Fruit fly (Drosophila melanogaster) whole organism, embryonic: ENCODE data around the gene dlg1.

ENCODE experiments used
- B-H2 ChIP-seq: fragments of 200-800 bp; sonication (Bioruptor generic); optimal IDR thresholded peaks from 2 replicates; lab custom pipeline; 2018; ENCODE audit warnings: missing biosample characterization, mild to moderate bottlenecking, missing genetic modification characterization
- BEAF-32 ChIP-seq: fragments of 200-800 bp; sonication (Bioruptor generic); optimal IDR thresholded peaks from 3 replicates; lab custom pipeline; 2017; ENCODE audit warnings: missing biosample characterization, missing genetic modification characterization, mild to moderate bottlenecking, moderate library complexity, missing genetic modification reagents
- CG11085 ChIP-seq: fragments of 200-800 bp; sonication (Bioruptor generic); IDR thresholded peaks from 2 replicates; pipeline ENCODE4 v1.3.6; 2022; ENCODE audit warnings: missing biosample characterization, missing genetic modification characterization
- CG11560 ChIP-seq: fragments of 200-800 bp; sonication (Bioruptor generic); IDR thresholded peaks from 3 replicates; pipeline ENCODE4 v1.3.6; 2022; ENCODE audit warnings: missing biosample characterization, missing genetic modification characterization
- CG12299 ChIP-seq: fragments of 200-800 bp; sonication (Bioruptor generic); optimal IDR thresholded peaks from 2 replicates; lab custom pipeline; 2018; ENCODE audit warnings: missing biosample characterization, mild to moderate bottlenecking, missing genetic modification characterization
- CG12659 ChIP-seq: fragments of 200-800 bp; sonication (Bioruptor generic); optimal IDR thresholded peaks from 3 replicates; lab custom pipeline; 2017; ENCODE audit warnings: mild to moderate bottlenecking, missing biosample characterization, missing genetic modification reagents, missing genetic modification characterization
- CG12769 ChIP-seq: fragments of 200-800 bp; sonication (Bioruptor generic); optimal IDR thresholded peaks from 2 replicates; lab custom pipeline; 2019; ENCODE audit warnings: missing biosample characterization, mild to moderate bottlenecking, missing genetic modification characterization, moderate library complexity
- CG13287 ChIP-seq: fragments of 200-800 bp; sonication (Bioruptor generic); IDR thresholded peaks from 2 replicates; pipeline ENCODE4 v1.3.6; 2022; ENCODE audit warnings: missing biosample characterization, missing genetic modification characterization; ENCODE audit not compliant: partially characterized antibody
- CG14050 ChIP-seq: fragments of 200-800 bp; sonication (Bioruptor generic); IDR thresholded peaks from 3 replicates; pipeline ENCODE4 v1.3.6; 2022; ENCODE audit warnings: missing biosample characterization, missing genetic modification characterization
- CG15514 ChIP-seq: fragments of 200-800 bp; sonication (Bioruptor generic); optimal IDR thresholded peaks from 3 replicates; lab custom pipeline; 2017; ENCODE audit warnings: missing biosample characterization, missing genetic modification characterization, mild to moderate bottlenecking, moderate library complexity, missing genetic modification reagents
- CG15601 ChIP-seq: fragments of 200-800 bp; sonication (Bioruptor generic); optimal IDR thresholded peaks from 3 replicates; lab custom pipeline; 2019; ENCODE audit warnings: missing biosample characterization, mild to moderate bottlenecking, missing genetic modification characterization, moderate library complexity
- CG16815 ChIP-seq: fragments of 200-800 bp; sonication (Bioruptor generic); optimal IDR thresholded peaks from 3 replicates; lab custom pipeline; 2017; ENCODE audit warnings: missing biosample characterization, mild to moderate bottlenecking, missing genetic modification characterization
- CG18476 ChIP-seq: fragments of 200-800 bp; sonication (Bioruptor generic); optimal IDR thresholded peaks from 2 replicates; lab custom pipeline; 2016; ENCODE audit warnings: missing biosample characterization, mild to moderate bottlenecking, missing genetic modification characterization
- CG18619 ChIP-seq: fragments of 200-800 bp; sonication (Bioruptor generic); optimal IDR thresholded peaks from 3 replicates; lab custom pipeline; 2017; ENCODE audit warnings: missing biosample characterization, mild to moderate bottlenecking, missing genetic modification characterization
- CG2678 ChIP-seq: fragments of 200-800 bp; sonication (Bioruptor generic); optimal IDR thresholded peaks from 3 replicates; lab custom pipeline; 2019; ENCODE audit warnings: missing biosample characterization, mild to moderate bottlenecking, missing genetic modification characterization, moderate library complexity
- CG32532 ChIP-seq: fragments of 200-800 bp; sonication (Bioruptor generic); IDR thresholded peaks from 2 replicates; pipeline ENCODE4 v1.3.6; 2022; ENCODE audit warnings: missing biosample characterization, missing genetic modification characterization
- CG3407 ChIP-seq: fragments of 200-800 bp; sonication (Bioruptor generic); optimal IDR thresholded peaks from 2 replicates; lab custom pipeline; 2018; ENCODE audit warnings: missing biosample characterization, mild to moderate bottlenecking, missing genetic modification characterization
- CG3847 ChIP-seq: fragments of 200-800 bp; sonication (Bioruptor generic); IDR thresholded peaks from 2 replicates; pipeline ENCODE4 v1.3.6; 2022; ENCODE audit warnings: missing biosample characterization, missing genetic modification characterization
- CG4617 ChIP-seq: fragments of 200-800 bp; sonication (Bioruptor generic); optimal IDR thresholded peaks from 3 replicates; lab custom pipeline; 2016; ENCODE audit warnings: missing biosample characterization, missing genetic modification characterization, borderline replicate concordance
- CG5245 ChIP-seq: fragments of 200-800 bp; sonication (Bioruptor generic); optimal IDR thresholded peaks from 3 replicates; lab custom pipeline; 2016; ENCODE audit warnings: missing biosample characterization, missing genetic modification characterization
- CG6689 ChIP-seq: fragments of 200-800 bp; sonication (Bioruptor generic); IDR thresholded peaks from 2 replicates; pipeline ENCODE4 v1.3.6; 2022; ENCODE audit warnings: missing biosample characterization, missing genetic modification characterization
- Ets65A ChIP-seq: fragments of 200-800 bp; sonication (Bioruptor generic); peaks from one replicate; lab custom pipeline; 2016; ENCODE audit warnings: missing biosample characterization, missing genetic modification characterization
- MBD-R2 ChIP-seq: fragments of 200-800 bp; sonication (Bioruptor generic); IDR thresholded peaks from 2 replicates; pipeline ENCODE4 v1.3.6; 2022; ENCODE audit warnings: missing biosample characterization, missing genetic modification characterization
- MESR4 ChIP-seq: fragments of 200-800 bp; sonication (Bioruptor generic); optimal IDR thresholded peaks from 2 replicates; lab custom pipeline; 2018; ENCODE audit warnings: missing biosample characterization, mild to moderate bottlenecking, missing genetic modification characterization, moderate library complexity
- Scr ChIP-seq: fragments of 200-800 bp; sonication (Bioruptor generic); IDR thresholded peaks from 2 replicates; pipeline ENCODE4 v1.3.6; 2022; ENCODE audit warnings: missing biosample characterization, missing genetic modification characterization; ENCODE audit not compliant: partially characterized antibody
- Sox102F ChIP-seq: fragments of 200-800 bp; sonication (Bioruptor generic); optimal IDR thresholded peaks from 2 replicates; lab custom pipeline; 2018; ENCODE audit warnings: missing biosample characterization, mild to moderate bottlenecking, missing genetic modification characterization, moderate library complexity
- Usf ChIP-seq: fragments of 200-800 bp; sonication (Bioruptor generic); optimal IDR thresholded peaks from 2 replicates; lab custom pipeline; 2017; ENCODE audit warnings: missing genotype, missing biosample characterization, missing genetic modification characterization
- YL-1 ChIP-seq: fragments of 200-800 bp; sonication (Bioruptor generic); optimal IDR thresholded peaks from 3 replicates; lab custom pipeline; 2017; ENCODE audit warnings: missing biosample characterization, mild to moderate bottlenecking, missing genetic modification characterization
- ab ChIP-seq: fragments of 200-800 bp; sonication (Bioruptor generic); optimal IDR thresholded peaks from 2 replicates; lab custom pipeline; 2016; ENCODE audit warnings: missing biosample characterization, missing genetic modification characterization
- amos ChIP-seq: fragments of 200-800 bp; sonication (Bioruptor generic); IDR thresholded peaks from 2 replicates; pipeline ENCODE4 v1.3.6; 2022; ENCODE audit warnings: missing biosample characterization, missing genetic modification characterization; ENCODE audit not compliant: partially characterized antibody
- az2 ChIP-seq: fragments of 200-800 bp; sonication (Bioruptor generic); optimal IDR thresholded peaks from 3 replicates; lab custom pipeline; 2016; ENCODE audit warnings: missing biosample characterization, missing genetic modification characterization
- caup ChIP-seq: fragments of 200-800 bp; sonication (Bioruptor generic); optimal IDR thresholded peaks from 3 replicates; lab custom pipeline; 2017; ENCODE audit warnings: missing biosample characterization, mild to moderate bottlenecking, missing genetic modification characterization, moderate library complexity; ENCODE audit not compliant: severe bottlenecking
- crp ChIP-seq, 2 experiments: fragments of 200-800 bp; sonication (Bioruptor generic); optimal IDR thresholded peaks; 2 replicates in 1 of 2; 3 replicates in 1 of 2; lab custom pipeline; 2017; ENCODE audit warnings: missing biosample characterization in 2 of 2, missing genetic modification characterization in 2 of 2, mild to moderate bottlenecking in 1 of 2, moderate library complexity in 1 of 2
- da ChIP-seq: fragments of 200-800 bp; sonication (Bioruptor generic); optimal IDR thresholded peaks from 2 replicates; lab custom pipeline; 2016; ENCODE audit warnings: missing biosample characterization, missing genetic modification characterization
- en ChIP-seq: fragments of 200-800 bp; sonication (Bioruptor generic); optimal IDR thresholded peaks from 2 replicates; lab custom pipeline; 2016; ENCODE audit warnings: missing biosample characterization, missing genetic modification characterization
- fu2 ChIP-seq: fragments of 200-800 bp; sonication (Bioruptor generic); optimal IDR thresholded peaks from 2 replicates; lab custom pipeline; 2016; ENCODE audit warnings: missing biosample characterization, missing genetic modification characterization
- gfzf ChIP-seq: fragments of 200-800 bp; sonication (Bioruptor generic); optimal IDR thresholded peaks from 2 replicates; lab custom pipeline; 2016; ENCODE audit warnings: missing biosample characterization, mild to moderate bottlenecking, missing genetic modification characterization, moderate library complexity
- mam ChIP-seq: fragments of 200-800 bp; sonication (Bioruptor generic); optimal IDR thresholded peaks from 3 replicates; lab custom pipeline; 2016; ENCODE audit warnings: missing biosample characterization, missing genetic modification characterization
- mld ChIP-seq: fragments of 200-800 bp; sonication (Bioruptor generic); IDR thresholded peaks from 3 replicates; pipeline ENCODE4 v1.3.6; 2022; ENCODE audit warnings: missing biosample characterization, missing genetic modification characterization; ENCODE audit not compliant: partially characterized antibody
- oc ChIP-seq: fragments of 200-800 bp; sonication (Bioruptor generic); optimal IDR thresholded peaks from 2 replicates; lab custom pipeline; 2018; ENCODE audit warnings: missing biosample characterization, mild to moderate bottlenecking, missing genetic modification characterization, moderate library complexity
- pb ChIP-seq: fragments of 200-800 bp; sonication (Bioruptor generic); optimal IDR thresholded peaks from 3 replicates; lab custom pipeline; 2016; ENCODE audit warnings: missing biosample characterization, missing genetic modification characterization
- run ChIP-seq: fragments of 200-800 bp; sonication (Bioruptor generic); optimal IDR thresholded peaks from 3 replicates; lab custom pipeline; 2018; ENCODE audit warnings: missing biosample characterization, mild to moderate bottlenecking, missing genetic modification characterization
- sc ChIP-seq, 3 experiments: fragments of >200 bp in 2 of 3; fragments of 200-800 bp in 1 of 3; sonication (Bioruptor generic) in 1 of 3; optimal IDR thresholded peaks; 2 replicates in 2 of 3; 3 replicates in 1 of 3; lab custom pipeline; 2017; ENCODE audit warnings: mild to moderate bottlenecking in 1 of 3, missing biosample characterization in 1 of 3, missing genetic modification characterization in 1 of 3, missing genetic modification reagents in 1 of 3
- sr ChIP-seq: fragments of 200-800 bp; sonication (Bioruptor generic); IDR thresholded peaks from 3 replicates; pipeline ENCODE4 v1.3.6; 2022; ENCODE audit warnings: missing biosample characterization, missing genetic modification characterization
- sug ChIP-seq: fragments of 200-800 bp; optimal IDR thresholded peaks from 2 replicates; lab custom pipeline; 2019; ENCODE audit warnings: missing biosample characterization, mild to moderate bottlenecking, missing genetic modification characterization, moderate library complexity
- tin ChIP-seq: fragments of 200-800 bp; sonication (Bioruptor generic); optimal IDR thresholded peaks from 3 replicates; lab custom pipeline; 2016; ENCODE audit warnings: missing biosample characterization, missing genetic modification characterization
- trem ChIP-seq: fragments of 200-800 bp; optimal IDR thresholded peaks from 3 replicates; lab custom pipeline; 2019; ENCODE audit warnings: missing biosample characterization, mild to moderate bottlenecking, missing genetic modification characterization, moderate library complexity
- vnd ChIP-seq: fragments of 200-800 bp; sonication (Bioruptor generic); IDR thresholded peaks from 3 replicates; pipeline ENCODE4 v1.3.6; 2022; ENCODE audit warnings: missing biosample characterization, missing genetic modification characterization; ENCODE audit not compliant: partially characterized antibody
- vvl ChIP-seq: fragments of 200-800 bp; sonication (Bioruptor generic); IDR thresholded peaks from 2 replicates; pipeline ENCODE4 v1.3.6; 2022; ENCODE audit warnings: missing biosample characterization, missing genetic modification characterization
- z ChIP-seq: fragments of 200-800 bp; sonication (Bioruptor generic); IDR thresholded peaks from 3 replicates; pipeline ENCODE4 v1.3.6; 2022; ENCODE audit warnings: missing biosample characterization, missing genetic modification characterization

Gene dlg1

DNA sequence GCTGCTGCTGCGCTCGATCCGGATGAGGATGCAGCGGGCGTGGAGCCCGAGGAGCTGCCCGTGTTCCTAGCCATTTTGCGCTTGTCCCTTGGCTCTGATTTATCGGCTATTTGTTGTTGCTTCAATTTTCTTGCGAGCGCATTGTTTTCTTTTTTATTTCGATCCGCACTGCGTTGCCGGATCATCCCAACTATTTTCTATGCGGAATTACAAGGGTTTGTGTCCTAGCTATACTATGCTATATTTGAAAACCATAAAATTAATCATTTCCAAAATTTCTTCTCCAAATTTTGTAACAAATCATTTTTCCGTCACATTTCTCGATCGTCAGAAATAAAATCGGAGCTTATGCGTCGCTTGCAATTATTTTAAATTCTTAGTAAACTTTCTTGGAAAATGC lies 21.7 kb upstream of the dlg1 start, which contains the start of the genes GCS1 and CG11756 (continued):
- TF ChIP-seq pb (GFP tag; lab: Kevin White, UChicago): no peak
- peak; percentile 29 for TF ChIP-seq CG15514 (GFP tag; lab: Kevin White, UChicago)
- TF ChIP-seq gfzf (GFP tag; lab: Kevin White, UChicago): peak; percentile 50
- TF ChIP-seq sc (optimal IDR thresholded peaks at IDR 0.05; lab: Kevin White, UChicago): no peak
- no peak for TF ChIP-seq sc (GFP tag; optimal IDR thresholded peaks at IDR 0.05; lab: Kevin White, UChicago)
- 0 out of 2 replicates have a peak, but pooled peaks have one; percentile 17 for TF ChIP-seq CG3847 (GFP tag; lab: Robert Waterston, UW)
- no peak for TF ChIP-seq da (GFP tag; lab: Kevin White, UChicago)
- TF ChIP-seq en (GFP tag; lab: Kevin White, UChicago): no peak
- TF ChIP-seq CG32532: no peak
- no peak for TF ChIP-seq run (tag; lab: Kevin White, UChicago)
- TF ChIP-seq MESR4 (GFP tag; lab: Kevin White, UChicago): peak; percentile 48
- TF ChIP-seq vvl (GFP tag; lab: Robert Waterston, UW): no peak
- peak; percentile 31 for TF ChIP-seq BEAF-32 (GFP tag; lab: Kevin White, UChicago)
- TF ChIP-seq ab (GFP tag; lab: Kevin White, UChicago): no peak
- no peak for TF ChIP-seq CG12659 (GFP tag; lab: Kevin White, UChicago)
- TF ChIP-seq CG6689 (GFP tag; lab: Robert Waterston, UW): peak; percentile 65
- no peak for TF ChIP-seq az2 (GFP tag; lab: Kevin White, UChicago)
- TF ChIP-seq sug (tag; lab: Kevin White, UChicago): no peak
- no peak for TF ChIP-seq CG3407 (GFP tag; lab: Kevin White, UChicago)
- TF ChIP-seq CG13287 (GFP tag; lab: Robert Waterston, UW): 0 out of 2 replicates have a peak, but pooled peaks have one; percentile 25
- no peak for TF ChIP-seq CG2678 (tag; lab: Kevin White, UChicago)
- no peak for TF ChIP-seq crp (GFP tag; optimal IDR thresholded peaks at IDR 0.05; lab: Kevin White, UChicago)
- TF ChIP-seq amos (GFP tag; lab: Robert Waterston, UW): no peak
- TF ChIP-seq MBD-R2 (GFP tag; lab: Robert Waterston, UW): peak; percentile 82
- no peak for TF ChIP-seq Usf (GFP tag; lab: Kevin White, UChicago)
- TF ChIP-seq mld (GFP tag; lab: Robert Waterston, UW): no peak
- no peak for TF ChIP-seq CG15601 (tag; lab: Kevin White, UChicago)
- no peak for TF ChIP-seq CG16815 (GFP tag; lab: Kevin White, UChicago)
- TF ChIP-seq CG12299 (tag; lab: Kevin White, UChicago): no peak
- peak; percentile 47 for TF ChIP-seq CG4617 (GFP tag; lab: Kevin White, UChicago)
- TF ChIP-seq oc (tag; lab: Kevin White, UChicago): no peak
- TF ChIP-seq trem: peak; percentile 37
- TF ChIP-seq CG14050 (GFP tag; lab: Robert Waterston, UW): no peak
- no peak for TF ChIP-seq mam
- no peak for TF ChIP-seq vnd (GFP tag; lab: Robert Waterston, UW)
- no peak for TF ChIP-seq CG11560
- no peak for TF ChIP-seq Sox102F (GFP tag; lab: Kevin White, UChicago)
- no peak for TF ChIP-seq caup (GFP tag; lab: Kevin White, UChicago)
- no peak for TF ChIP-seq fu2
- TF ChIP-seq Scr (GFP tag; lab: Robert Waterston, UW): no peak
- TF ChIP-seq CG18476: no peak
- no peak for TF ChIP-seq CG11085
- peak; percentile 19 for TF ChIP-seq YL-1 (GFP tag; lab: Kevin White, UChicago)
- TF ChIP-seq sr: no peak
- no peak for TF ChIP-seq Ets65A (GFP tag; lab: Kevin White, UChicago)
- TF ChIP-seq tin (GFP tag; lab: Kevin White, UChicago): no peak
- TF ChIP-seq CG18619 (GFP tag; lab: Kevin White, UChicago): no peak
- no peak for TF ChIP-seq z
- no peak for TF ChIP-seq CG5245
- no peak for TF ChIP-seq CG12769 (tag; lab: Kevin White, UChicago)
- TF ChIP-seq B-H2 (GFP tag; lab: Kevin White, UChicago): no peak
